Fruit fly (Drosophila melanogaster) whole organism, adult: ENCODE measurements around the gene CG14232.

ENCODE experiments used
- CG11617 ChIP-seq: fragments of 200-800 bp; sonication (Bioruptor generic); optimal IDR thresholded peaks from 2 replicates; lab custom pipeline; 2017; ENCODE audit warnings: mild to moderate bottlenecking, missing biosample characterization, missing genetic modification reagents, missing genetic modification characterization
- CG12768 ChIP-seq: fragments of 200-800 bp; sonication (Bioruptor generic); optimal IDR thresholded peaks from 2 replicates; lab custom pipeline; 2017; ENCODE audit warnings: missing biosample characterization, missing genetic modification characterization, mild to moderate bottlenecking, moderate library complexity, missing genetic modification reagents
- CG14711 ChIP-seq: fragments of 200-800 bp; sonication (Bioruptor generic); optimal IDR thresholded peaks from 2 replicates; lab custom pipeline; 2018; ENCODE audit warnings: missing biosample characterization, mild to moderate bottlenecking, missing genetic modification characterization, moderate library complexity
- CG1620 ChIP-seq: fragments of 200-800 bp; sonication (Bioruptor generic); optimal IDR thresholded peaks from 2 replicates; lab custom pipeline; 2016; ENCODE audit warnings: missing biosample characterization, missing genetic modification characterization
- CG33017 ChIP-seq: fragments of 200-800 bp; sonication (Bioruptor generic); optimal IDR thresholded peaks from 2 replicates; lab custom pipeline; 2018; ENCODE audit warnings: missing biosample characterization, mild to moderate bottlenecking, missing genetic modification characterization, moderate library complexity
- CG5204 ChIP-seq: fragments of 200-800 bp; sonication (Bioruptor generic); optimal IDR thresholded peaks from 2 replicates; lab custom pipeline; 2016; ENCODE audit warnings: missing biosample characterization, missing genetic modification characterization
- CG7045 ChIP-seq: fragments of 200-800 bp; sonication (Bioruptor generic); optimal IDR thresholded peaks from 2 replicates; lab custom pipeline; 2017; ENCODE audit warnings: missing biosample characterization, mild to moderate bottlenecking, missing genetic modification characterization
- CG7101 ChIP-seq: fragments of 200-800 bp; sonication (Bioruptor generic); optimal IDR thresholded peaks from 2 replicates; lab custom pipeline; 2018; ENCODE audit warnings: missing biosample characterization, mild to moderate bottlenecking, missing genetic modification characterization, moderate library complexity
- Clk ChIP-seq: fragments of 200-800 bp; sonication (Bioruptor generic); optimal IDR thresholded peaks from 2 replicates; lab custom pipeline; 2017; ENCODE audit warnings: missing biosample characterization, missing genetic modification characterization
- Crg-1 ChIP-seq: fragments of 200-800 bp; sonication (Bioruptor generic); optimal IDR thresholded peaks from 2 replicates; lab custom pipeline; 2016; ENCODE audit warnings: missing biosample characterization, missing genetic modification characterization
- Hr96 ChIP-seq: fragments of 200-800 bp; sonication (Bioruptor generic); optimal IDR thresholded peaks from 2 replicates; lab custom pipeline; 2016; ENCODE audit warnings: missing biosample characterization, missing genetic modification characterization
- Mnt ChIP-seq: fragments of 200-800 bp; sonication (Bioruptor generic); optimal IDR thresholded peaks from 2 replicates; lab custom pipeline; 2016; ENCODE audit warnings: missing biosample characterization, mild to moderate bottlenecking, missing genetic modification characterization
- bab1 ChIP-seq: fragments of 200-800 bp; sonication (Bioruptor generic); optimal IDR thresholded peaks from 3 replicates; lab custom pipeline; 2019; ENCODE audit warnings: missing biosample characterization, mild to moderate bottlenecking, missing genetic modification characterization, moderate library complexity
- cic ChIP-seq: fragments of 200-800 bp; sonication (Bioruptor generic); optimal IDR thresholded peaks from 2 replicates; lab custom pipeline; 2017; ENCODE audit warnings: missing biosample characterization, mild to moderate bottlenecking, missing genetic modification characterization, moderate library complexity
- cnc ChIP-seq, 2 experiments: fragments of >200 bp; optimal IDR thresholded peaks; 2 replicates each; lab custom pipeline; 2017
- kay ChIP-seq: fragments of 200-800 bp; sonication (Bioruptor generic); peaks from one replicate; lab custom pipeline; 2016; ENCODE audit warnings: missing biosample characterization, missing genetic modification characterization, borderline replicate concordance
- ovo ChIP-seq: fragments of 200-800 bp; sonication (Bioruptor generic); optimal IDR thresholded peaks from 2 replicates; lab custom pipeline; 2016; ENCODE audit warnings: missing biosample characterization, missing genetic modification characterization
- pad ChIP-seq: fragments of 200-800 bp; sonication (Bioruptor generic); optimal IDR thresholded peaks from 3 replicates; lab custom pipeline; 2017; ENCODE audit warnings: missing biosample characterization, missing genetic modification characterization, mild to moderate bottlenecking, moderate library complexity, missing genetic modification reagents
- tj ChIP-seq: fragments of 200-800 bp; sonication (Bioruptor generic); optimal IDR thresholded peaks from 3 replicates; lab custom pipeline; 2017; ENCODE audit warnings: missing biosample characterization, mild to moderate bottlenecking, missing genetic modification characterization, moderate library complexity
- toe ChIP-seq: fragments of 200-800 bp; sonication (Bioruptor generic); optimal IDR thresholded peaks from 2 replicates; lab custom pipeline; 2016; ENCODE audit warnings: missing biosample characterization, missing genetic modification characterization

CG14232 gene

DNA sequence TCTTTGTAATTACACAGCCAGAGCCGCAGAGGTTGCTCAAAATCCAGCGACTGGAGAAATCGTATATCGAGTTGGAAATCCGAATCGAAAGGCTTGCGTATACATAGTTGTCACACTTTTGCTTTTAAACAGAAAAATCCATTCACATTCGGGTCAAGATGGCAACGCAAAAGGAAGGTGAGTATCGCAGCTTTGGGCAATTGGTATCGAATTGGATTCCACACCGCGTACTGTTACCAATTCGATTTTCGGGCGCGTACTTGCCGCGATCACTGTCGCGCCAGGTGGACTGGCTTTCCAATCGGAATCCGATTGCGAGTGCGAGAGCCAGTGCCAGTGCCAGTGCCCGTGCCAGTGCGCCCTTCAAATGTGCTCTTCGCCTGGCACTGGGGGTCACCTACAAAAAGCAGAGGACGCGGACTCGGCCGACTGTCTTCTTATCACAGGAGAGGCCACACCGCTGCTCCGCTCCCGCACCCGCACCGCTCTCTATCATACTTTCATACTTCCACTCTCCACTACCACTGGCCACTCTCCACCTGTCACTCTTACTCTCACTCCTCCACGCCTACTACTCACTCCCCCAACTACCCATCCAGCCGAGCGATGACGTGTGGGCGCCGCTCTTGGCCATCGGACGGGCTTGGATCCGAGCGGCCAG, 36.5 kb downstream of the CG14232 start:
- no peak for TF ChIP-seq toe (GFP tag; lab: Kevin White, UChicago)
- peak; percentile 11 for TF ChIP-seq cic (GFP tag; lab: Kevin White, UChicago)

DNA sequence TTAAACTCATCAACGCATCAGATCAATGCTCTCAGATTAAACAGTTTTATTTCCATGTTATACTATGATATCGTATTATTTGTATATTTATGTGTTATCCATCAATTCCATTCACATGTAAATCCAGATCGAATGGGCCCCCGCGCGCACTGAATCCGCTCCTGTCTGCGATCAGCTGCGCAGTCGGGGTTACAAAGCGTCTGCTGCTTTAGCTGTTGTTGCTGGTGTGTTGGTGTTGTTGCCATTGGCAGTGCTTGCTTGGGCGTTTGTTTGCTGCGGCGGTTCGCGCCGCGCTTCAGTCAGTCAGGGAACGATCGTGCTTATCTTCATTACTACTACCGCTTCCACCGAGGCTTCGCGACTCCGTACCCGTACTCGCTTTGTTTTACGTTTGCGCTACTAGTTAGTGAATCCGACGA, 37.1 kb downstream of the CG14232 start, which contains the start of gene Zw:
Zw (plus strand) TSS at position 262 of the 419 bp plus-strand sequence.
- peak; percentile 63 for TF ChIP-seq CG7101 (tag; lab: Kevin White, UChicago)
- TF ChIP-seq Mnt (GFP tag; lab: Kevin White, UChicago), result peak; percentile 69
- TF ChIP-seq CG5204 (GFP tag; lab: Kevin White, UChicago), result peak; percentile 46
- TF ChIP-seq CG12768 (GFP tag; lab: Kevin White, UChicago), result peak; percentile 45
- TF ChIP-seq tj, result peak; percentile 71
- peak; percentile 84 for TF ChIP-seq cic (GFP tag; lab: Kevin White, UChicago)
- TF ChIP-seq Hr96 (GFP tag; lab: Kevin White, UChicago), result peak; percentile 79
- peak; percentile 61 for TF ChIP-seq kay
- peak; percentile 25 for TF ChIP-seq CG11617 (GFP tag; lab: Kevin White, UChicago)
- TF ChIP-seq CG14711 (tag; lab: Kevin White, UChicago), result peak; percentile 43
- TF ChIP-seq CG7045 (GFP tag; lab: Kevin White, UChicago), result peak; percentile 24
- TF ChIP-seq Crg-1 (GFP tag; lab: Kevin White, UChicago), result no peak
- peak; percentile 51 for TF ChIP-seq pad (GFP tag; lab: Kevin White, UChicago)
- no peak for TF ChIP-seq CG33017 (tag; lab: Kevin White, UChicago)
- peak; percentile 35 for TF ChIP-seq toe (GFP tag; lab: Kevin White, UChicago)
- TF ChIP-seq CG1620 (GFP tag; lab: Kevin White, UChicago), result peak; percentile 80
- TF ChIP-seq Clk (GFP tag; lab: Kevin White, UChicago), result peak; percentile 8
- TF ChIP-seq cnc (optimal IDR thresholded peaks at IDR 0.05; lab: Kevin White, UChicago), result no peak
- TF ChIP-seq ovo (GFP tag; lab: Kevin White, UChicago), result no peak
- peak; percentile 68 for TF ChIP-seq bab1 (GFP tag; lab: Kevin White, UChicago)

DNA sequence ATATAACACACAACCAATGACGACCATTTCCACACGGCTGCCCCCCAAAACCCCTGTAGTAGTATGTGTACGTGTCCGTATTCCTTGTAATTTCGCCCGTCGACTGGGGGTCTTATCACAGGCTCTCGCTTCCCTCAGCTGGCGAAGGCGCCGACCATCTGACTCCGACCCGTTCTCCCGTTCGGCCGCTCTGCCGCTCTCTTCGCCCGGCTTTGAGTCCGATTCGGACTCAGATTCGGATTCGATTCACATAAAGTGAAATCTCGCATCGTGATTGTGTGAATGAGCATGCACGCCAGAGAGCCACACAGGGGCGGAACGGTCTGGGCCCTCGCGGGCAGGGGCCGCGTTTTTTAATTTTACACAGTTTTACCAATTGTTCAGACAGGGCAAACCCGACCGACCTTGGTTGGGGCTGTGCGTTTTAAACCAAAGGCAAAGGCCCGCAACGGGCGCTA, 38.3 kb downstream of the CG14232 start:
- TF ChIP-seq toe (GFP tag; lab: Kevin White, UChicago) (peak; percentile 2), CG7045 (GFP tag; lab: Kevin White, UChicago) (no peak), cic (GFP tag; lab: Kevin White, UChicago) (peak; percentile 99), CG11617 (GFP tag; lab: Kevin White, UChicago) (peak; percentile 24), bab1 (GFP tag; lab: Kevin White, UChicago) (peak; percentile 72), Mnt (GFP tag; lab: Kevin White, UChicago) (peak; percentile 72), CG1620 (GFP tag; lab: Kevin White, UChicago) (peak; percentile 49), Hr96 (GFP tag; lab: Kevin White, UChicago) (peak; percentile 43), CG5204 (GFP tag; lab: Kevin White, UChicago) (no peak), cnc (optimal IDR thresholded peaks at IDR 0.05; lab: Kevin White, UChicago) (no peak), CG12768 (GFP tag; lab: Kevin White, UChicago) (peak; percentile 28), tj (peak; percentile 48), CG7101 (tag; lab: Kevin White, UChicago) (peak; percentile 31)

DNA sequence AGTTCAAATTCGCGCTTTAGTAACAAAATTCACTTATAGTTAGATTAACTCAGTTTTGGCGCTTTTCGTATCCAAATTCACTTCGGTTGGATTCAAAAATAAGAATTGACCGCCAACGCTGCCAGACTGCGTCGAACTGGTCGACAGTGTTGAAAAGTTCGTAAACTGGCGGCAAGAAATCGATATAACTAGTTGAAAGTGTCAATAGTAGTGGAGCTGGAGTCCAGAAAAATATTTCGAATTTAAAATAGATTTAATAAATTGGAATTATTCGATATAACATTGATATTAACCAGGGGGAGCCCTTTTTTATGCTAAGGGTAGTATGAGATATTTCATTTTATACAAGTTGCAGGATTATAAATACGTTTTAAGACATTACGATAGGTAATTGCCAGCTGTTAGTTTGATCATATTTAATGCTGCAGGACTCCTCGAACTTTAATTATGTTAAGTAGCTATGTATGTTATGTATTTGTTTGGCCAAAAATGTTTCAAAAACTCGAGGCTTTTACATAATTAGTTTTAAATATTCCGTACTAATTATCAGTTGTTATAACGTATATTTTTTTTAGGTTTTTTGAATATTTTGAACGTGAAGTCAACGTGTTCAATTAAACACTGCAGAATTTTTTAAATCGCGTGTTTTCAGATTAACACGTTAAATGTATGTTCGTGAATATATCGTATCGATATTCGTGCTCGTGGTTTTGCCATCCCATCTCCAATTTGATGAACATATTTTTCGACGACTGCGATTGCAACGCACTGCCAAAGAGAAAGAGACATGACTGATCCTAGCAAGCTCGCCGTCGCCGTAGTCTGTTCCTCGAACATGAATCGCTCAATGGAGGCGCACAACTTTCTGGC, 40.0 kb downstream of the CG14232 start, which contains the start of the genes CG14223 and Ssu72:
CG14223 (minus strand) TSS at position 113 of the 870 bp plus-strand sequence.
Ssu72 (plus strand) TSS at position 703 of the 870 bp plus-strand sequence.
- no peak for TF ChIP-seq pad (GFP tag; lab: Kevin White, UChicago)
- peak; percentile 42 for TF ChIP-seq CG5204 (GFP tag; lab: Kevin White, UChicago)
- no peak for TF ChIP-seq ovo (GFP tag; lab: Kevin White, UChicago)
- TF ChIP-seq cic (GFP tag; lab: Kevin White, UChicago), result no peak
- peak; percentile 69 for TF ChIP-seq CG1620 (GFP tag; lab: Kevin White, UChicago)
- peak; percentile 23 for TF ChIP-seq Hr96 (GFP tag; lab: Kevin White, UChicago)
- peak; percentile 47 for TF ChIP-seq Mnt (GFP tag; lab: Kevin White, UChicago)
- peak; percentile 22 for TF ChIP-seq CG7101 (tag; lab: Kevin White, UChicago)
- TF ChIP-seq Crg-1 (GFP tag; lab: Kevin White, UChicago), result peak; percentile 4
- no peak for TF ChIP-seq cnc (optimal IDR thresholded peaks at IDR 0.05; lab: Kevin White, UChicago)
- no peak for TF ChIP-seq tj

DNA sequence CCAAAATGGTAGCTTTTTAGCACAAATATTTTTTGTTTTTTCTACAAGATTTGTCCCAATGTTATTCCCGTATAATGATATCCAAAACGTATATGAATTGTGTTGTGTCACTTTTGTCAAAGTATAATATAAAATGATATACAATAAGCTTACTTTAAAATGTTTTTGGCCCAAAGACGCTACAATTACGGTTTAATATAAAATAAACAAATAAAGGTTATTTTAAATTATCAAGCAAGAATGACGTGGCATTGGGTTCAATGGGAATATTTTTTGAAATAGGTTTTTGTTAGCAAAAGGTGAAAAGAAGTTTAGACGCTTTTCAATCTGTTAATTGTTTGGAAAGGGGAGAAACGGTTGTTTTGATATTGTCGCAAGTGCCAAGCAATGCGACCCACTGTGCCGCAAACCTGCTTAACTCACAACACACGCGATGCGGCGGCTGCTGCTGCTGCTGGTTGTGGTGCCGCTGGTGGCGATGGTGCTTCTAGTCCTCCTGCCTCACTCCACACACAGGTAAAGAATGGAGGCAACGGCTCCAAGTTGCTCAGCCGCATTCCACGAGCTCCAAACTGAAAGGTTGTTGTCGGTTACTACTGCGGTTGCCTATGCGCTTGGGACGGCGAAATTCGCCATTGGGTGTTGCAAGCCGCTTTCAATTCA, 40.7 kb downstream of the CG14232 start:
- no peak for TF ChIP-seq CG33017 (tag; lab: Kevin White, UChicago)
- TF ChIP-seq tj, result peak; percentile 17
- TF ChIP-seq CG7045 (GFP tag; lab: Kevin White, UChicago), result peak; percentile 17
- TF ChIP-seq cic (GFP tag; lab: Kevin White, UChicago), result no peak
- no peak for TF ChIP-seq Clk (GFP tag; lab: Kevin White, UChicago)
- peak; percentile 47 for TF ChIP-seq CG7101 (tag; lab: Kevin White, UChicago)
- TF ChIP-seq CG14711 (tag; lab: Kevin White, UChicago), result no peak
- no peak for TF ChIP-seq kay
- peak; percentile 8 for TF ChIP-seq pad (GFP tag; lab: Kevin White, UChicago)
- no peak for TF ChIP-seq Hr96 (GFP tag; lab: Kevin White, UChicago)
- peak; percentile 60 for TF ChIP-seq CG11617 (GFP tag; lab: Kevin White, UChicago)
- TF ChIP-seq ovo (GFP tag; lab: Kevin White, UChicago), result peak; percentile 19
- TF ChIP-seq Crg-1 (GFP tag; lab: Kevin White, UChicago), result no peak
- TF ChIP-seq toe (GFP tag; lab: Kevin White, UChicago), result no peak
- TF ChIP-seq CG1620 (GFP tag; lab: Kevin White, UChicago), result no peak
- TF ChIP-seq cnc (optimal IDR thresholded peaks at IDR 0.05; lab: Kevin White, UChicago), result no peak
- no peak for TF ChIP-seq Mnt (GFP tag; lab: Kevin White, UChicago)
- TF ChIP-seq CG12768 (GFP tag; lab: Kevin White, UChicago), result no peak
- peak; percentile 50 for TF ChIP-seq CG5204 (GFP tag; lab: Kevin White, UChicago)
- no peak for TF ChIP-seq bab1 (GFP tag; lab: Kevin White, UChicago)
